Worm (Caenorhabditis elegans) whole organism, L1 larva: Measurements from ENCODE around the gene C27F2.4.

Experiments used
- F16B12.6 ChIP-seq: fragments of 150-350 bp; optimal IDR thresholded peaks from 2 replicates; lab custom pipeline; 2014; ENCODE audit warnings: missing biosample characterization, missing genetic modification characterization
- aha-1 ChIP-seq: fragments of 150-350 bp; optimal IDR thresholded peaks from 2 replicates; lab custom pipeline; 2014; ENCODE audit warnings: missing biosample characterization, missing genetic modification characterization
- alr-1 ChIP-seq: fragments of 200-800 bp; sonication (Bioruptor generic); optimal IDR thresholded peaks from 2 replicates; lab custom pipeline; 2018; ENCODE audit warnings: borderline replicate concordance, mild to moderate bottlenecking, missing genetic modification characterization, missing compliant biosample characterization
- aly-2 ChIP-seq: fragments of 150-350 bp; optimal IDR thresholded peaks from 2 replicates; lab custom pipeline; 2014; ENCODE audit warnings: missing biosample characterization, missing genetic modification characterization
- blmp-1 ChIP-seq: fragments of 150-350 bp; optimal IDR thresholded peaks from 2 replicates; lab custom pipeline; 2014; ENCODE audit warnings: missing biosample characterization, missing genetic modification characterization
- ceh-63 ChIP-seq: fragments of 200-800 bp; sonication (Bioruptor generic); optimal IDR thresholded peaks from 2 replicates; lab custom pipeline; 2018; ENCODE audit warnings: mild to moderate bottlenecking, missing genetic modification characterization, missing compliant biosample characterization
- dpl-1 ChIP-seq, 3 experiments: fragments of 150-350 bp in 2 of 3; sonication (generic microtip) in 1 of 3; optimal IDR thresholded peaks; 2 replicates each; lab custom pipeline; 2014 to 2017; ENCODE audit warnings: missing biosample characterization in 3 of 3, missing genetic modification characterization in 3 of 3, missing genetic modification reagents in 3 of 3
- dsc-1 ChIP-seq: sonication (generic microtip); optimal IDR thresholded peaks from 2 replicates; lab custom pipeline; 2016; ENCODE audit warnings: mild to moderate bottlenecking, missing genetic modification characterization, missing compliant biosample characterization
- efl-1 ChIP-seq, 4 experiments: fragments of 150-350 bp; optimal IDR thresholded peaks in 3 of 4; peaks in 1 of 4; 1 replicate in 1 of 4; 2 replicates in 3 of 4; lab custom pipeline; 2014; ENCODE audit warnings: missing biosample characterization in 2 of 4, missing genetic modification characterization in 2 of 4, missing genetic modification reagents in 2 of 4
- efl-3 ChIP-seq: fragments of 200-800 bp; sonication (Bioruptor generic); optimal IDR thresholded peaks from 2 replicates; lab custom pipeline; 2018; ENCODE audit warnings: mild to moderate bottlenecking, missing genetic modification characterization, missing compliant biosample characterization
- egl-13 ChIP-seq: sonication (generic microtip); optimal IDR thresholded peaks from 2 replicates; lab custom pipeline; 2016; ENCODE audit warnings: missing genotype, missing genetic modification reagents, missing genetic modification characterization, missing compliant biosample characterization
- egl-27 ChIP-seq, 2 experiments: fragments of 150-350 bp in 1 of 2; sonication (generic microtip); optimal IDR thresholded peaks; 3 replicates each; lab custom pipeline; 2017 to 2018; ENCODE audit warnings: missing biosample characterization in 2 of 2, missing genetic modification characterization in 2 of 2, missing genetic modification reagents in 2 of 2
- elt-2 ChIP-seq: sonication (generic microtip); optimal IDR thresholded peaks from 2 replicates; lab custom pipeline; 2016; ENCODE audit warnings: missing genetic modification characterization, mild to moderate bottlenecking, inconsistent platforms, missing compliant biosample characterization, missing genetic modification reagents
- fkh-10 ChIP-seq: sonication (generic microtip); optimal IDR thresholded peaks from 2 replicates; lab custom pipeline; 2017; ENCODE audit warnings: missing biosample characterization, missing genetic modification reagents, missing genetic modification characterization
- fkh-8 ChIP-seq: sonication (generic microtip); optimal IDR thresholded peaks from 2 replicates; lab custom pipeline; 2016; ENCODE audit warnings: mild to moderate bottlenecking, missing genetic modification characterization, missing compliant biosample characterization
- fos-1 ChIP-seq: fragments of 150-350 bp; optimal IDR thresholded peaks from 2 replicates; lab custom pipeline; 2014; ENCODE audit warnings: missing biosample characterization, missing genetic modification characterization
- irx-1 ChIP-seq: sonication (generic microtip); optimal IDR thresholded peaks from 2 replicates; lab custom pipeline; 2016; ENCODE audit warnings: missing genetic modification characterization, missing compliant biosample characterization
- jun-1 ChIP-seq: fragments of 150-350 bp; optimal IDR thresholded peaks from 2 replicates; lab custom pipeline; 2014; ENCODE audit warnings: missing biosample characterization, missing genetic modification reagents, missing genetic modification characterization
- lin-15B ChIP-seq: fragments of 150-350 bp; sonication (generic microtip); optimal IDR thresholded peaks from 3 replicates; lab custom pipeline; 2014; ENCODE audit warnings: missing biosample characterization, missing genetic modification characterization
- lin-35 ChIP-seq, 2 experiments: fragments of 150-350 bp; optimal IDR thresholded peaks; 2 replicates each; lab custom pipeline; 2014; ENCODE audit warnings: missing biosample characterization in 2 of 2, missing genetic modification characterization in 2 of 2, missing genetic modification reagents in 2 of 2
- lin-39 ChIP-seq: fragments of 150-350 bp; optimal IDR thresholded peaks from 2 replicates; lab custom pipeline; 2014; ENCODE audit warnings: missing biosample characterization, missing genetic modification reagents, missing genetic modification characterization
- lir-3 ChIP-seq: sonication (generic microtip); optimal IDR thresholded peaks from 2 replicates; lab custom pipeline; 2016; ENCODE audit warnings: mild to moderate bottlenecking, missing genetic modification characterization, moderate library complexity, missing compliant biosample characterization; ENCODE audit not compliant: poor library complexity
- lsy-2 ChIP-seq, 2 experiments: fragments of 150-350 bp; optimal IDR thresholded peaks; 2 replicates each; lab custom pipeline; 2014; ENCODE audit warnings: missing biosample characterization in 2 of 2, missing genetic modification characterization in 2 of 2
- mab-9 ChIP-seq: fragments of 200-800 bp; sonication (Bioruptor generic); IDR thresholded peaks from 2 replicates; pipeline ENCODE4 v1.3.6; 2022; ENCODE audit warnings: missing genetic modification reagents, missing genetic modification characterization, missing compliant biosample characterization
- mdl-1 ChIP-seq, 2 experiments: fragments of 150-350 bp; optimal IDR thresholded peaks; 2 replicates each; lab custom pipeline; 2014 to 2017; ENCODE audit warnings: missing biosample characterization in 2 of 2, missing genetic modification characterization in 2 of 2, inconsistent platforms in 1 of 2
- nhr-11 ChIP-seq: fragments of 150-350 bp; optimal IDR thresholded peaks from 2 replicates; lab custom pipeline; 2014; ENCODE audit warnings: missing biosample characterization, missing genetic modification characterization
- nhr-12 ChIP-seq: sonication (generic microtip); optimal IDR thresholded peaks from 2 replicates; lab custom pipeline; 2017; ENCODE audit warnings: missing biosample characterization, missing genetic modification characterization
- nhr-19 ChIP-seq: fragments of 200-800 bp; sonication (Bioruptor generic); conservative IDR thresholded peaks from 2 replicates; pipeline ENCODE4 v1.3.6; 2022; ENCODE audit warnings: missing genetic modification characterization, missing compliant biosample characterization
- nhr-237 ChIP-seq: fragments of 150-350 bp; optimal IDR thresholded peaks from 2 replicates; lab custom pipeline; 2014; ENCODE audit warnings: missing biosample characterization, missing genetic modification characterization
- nhr-28 ChIP-seq: fragments of 150-350 bp; optimal IDR thresholded peaks from 2 replicates; lab custom pipeline; 2014; ENCODE audit warnings: missing biosample characterization, missing genetic modification characterization
- nhr-47 ChIP-seq: sonication (generic microtip); optimal IDR thresholded peaks from 2 replicates; lab custom pipeline; 2016; ENCODE audit warnings: mild to moderate bottlenecking, missing genetic modification characterization, moderate library complexity, missing compliant biosample characterization
- nhr-71 ChIP-seq: sonication (generic microtip); optimal IDR thresholded peaks from 2 replicates; lab custom pipeline; 2016; ENCODE audit warnings: mild to moderate bottlenecking, missing genetic modification characterization, moderate library complexity, missing compliant biosample characterization
- nhr-76 ChIP-seq: sonication (generic microtip); optimal IDR thresholded peaks from 2 replicates; lab custom pipeline; 2017; ENCODE audit warnings: missing biosample characterization, missing genetic modification characterization
- pqm-1 ChIP-seq: sonication (generic microtip); optimal IDR thresholded peaks from 3 replicates; lab custom pipeline; 2017; ENCODE audit warnings: missing biosample characterization, missing genetic modification characterization
- rnt-1 ChIP-seq: sonication (generic microtip); optimal IDR thresholded peaks from 2 replicates; lab custom pipeline; 2016; ENCODE audit warnings: mild to moderate bottlenecking, missing genetic modification characterization, moderate library complexity, missing compliant biosample characterization
- snpc-4 ChIP-seq: fragments of 150-350 bp; optimal IDR thresholded peaks from 2 replicates; lab custom pipeline; 2014; ENCODE audit warnings: missing biosample characterization, missing genetic modification characterization
- sox-4 ChIP-seq: sonication (generic microtip); optimal IDR thresholded peaks from 2 replicates; lab custom pipeline; 2016; ENCODE audit warnings: missing genetic modification characterization, missing compliant biosample characterization
- swsn-7 ChIP-seq: sonication (generic microtip); optimal IDR thresholded peaks from 2 replicates; lab custom pipeline; 2016; ENCODE audit warnings: missing genetic modification characterization, missing compliant biosample characterization
- unc-62 ChIP-seq: fragments of 150-350 bp; optimal IDR thresholded peaks from 2 replicates; lab custom pipeline; 2014; ENCODE audit warnings: missing biosample characterization, missing genetic modification reagents, missing genetic modification characterization
- unc-98 ChIP-seq: fragments of 200-800 bp; sonication (Bioruptor generic); IDR thresholded peaks from 2 replicates; pipeline ENCODE4 v1.3.6; 2022; ENCODE audit warnings: missing genetic modification characterization, missing compliant biosample characterization
- vab-15 ChIP-seq: sonication (generic microtip); optimal IDR thresholded peaks from 2 replicates; lab custom pipeline; 2017; ENCODE audit warnings: missing genotype, mild to moderate bottlenecking, missing genetic modification characterization, missing compliant biosample characterization
- ztf-11 ChIP-seq, 2 experiments: sonication (generic microtip); optimal IDR thresholded peaks; 2 replicates each; lab custom pipeline; 2016 to 2017; ENCODE audit warnings: missing genetic modification characterization in 2 of 2, missing biosample characterization in 1 of 2, missing compliant biosample characterization in 1 of 2
- ztf-4 ChIP-seq: fragments of 150-350 bp; optimal IDR thresholded peaks from 2 replicates; lab custom pipeline; 2014; ENCODE audit warnings: missing biosample characterization, missing genetic modification characterization

Gene C27F2.4

DNA sequence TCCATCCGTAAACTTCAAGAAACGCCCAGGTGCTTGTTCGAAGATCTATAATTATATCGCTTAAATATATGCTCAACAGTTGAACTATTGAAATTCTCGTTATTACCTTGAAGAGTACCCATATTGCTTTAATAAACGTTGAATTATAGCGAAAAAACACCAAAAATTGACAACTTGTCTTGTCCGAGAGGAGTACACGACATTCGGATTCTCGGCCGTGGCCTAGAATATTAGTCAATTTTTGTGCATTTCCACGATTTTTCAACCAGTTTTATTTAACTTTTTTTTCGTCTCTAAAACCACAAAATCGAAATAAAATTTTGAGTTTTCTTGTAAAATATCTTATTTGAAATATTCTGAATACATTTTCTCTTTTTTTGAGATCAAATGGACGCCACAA, 47.8 kb downstream of the C27F2.4 start, which contains the start of the genes F26F4.9 and cee-1 (continued):
- TF ChIP-seq irx-1 (tag; lab: Kevin White, UChicago) (peak; percentile 86), egl-27 (tag; optimal IDR thresholded peaks at IDR 0.05; lab: Kevin White, UChicago) (no peak), vab-15 (tag; lab: Kevin White, UChicago) (no peak), lsy-2 (tag; optimal IDR thresholded peaks at IDR 0.05; lab: Kevin White, UChicago) (peak; percentile 63 to 69), nhr-71 (peak; percentile 84), mdl-1 (tag; optimal IDR thresholded peaks at IDR 0.05; lab: Kevin White, UChicago) (no peak), efl-1 (optimal IDR thresholded peaks at IDR 0.05; lab: Kevin White, UChicago) (peak; percentile 63 to 79), efl-1 (GFP tag; optimal IDR thresholded peaks at IDR 0.05 in 1 of 2; lab: Kevin White, UChicago) (peak; percentile 78 to 96), nhr-76 (no peak), unc-98 (no peak), nhr-11 (tag; lab: Kevin White, UChicago) (no peak), dpl-1 (GFP tag; optimal IDR thresholded peaks at IDR 0.05; lab: Kevin White, UChicago) (peak; percentile 61 to 76 (median 68)), aly-2 (tag; lab: Kevin White, UChicago) (no peak), lin-15B (tag; lab: Kevin White, UChicago) (no peak), blmp-1 (peak; percentile 40), lir-3 (tag; lab: Kevin White, UChicago) (peak; percentile 93), ztf-4 (no peak), fkh-10 (no peak), swsn-7 (tag; lab: Kevin White, UChicago) (peak; percentile 70), alr-1 (tag; lab: Kevin White, UChicago) (no peak), fkh-8 (tag; lab: Kevin White, UChicago) (peak; percentile 70), pqm-1 (tag; lab: Kevin White, UChicago) (no peak), lin-35 (GFP tag; optimal IDR thresholded peaks at IDR 0.05; lab: Kevin White, UChicago) (peak; percentile 67 to 75), elt-2 (tag; lab: Kevin White, UChicago) (peak; percentile 44), ztf-11 (tag; optimal IDR thresholded peaks at IDR 0.05; lab: Kevin White, UChicago) (peak in 1 of 2 experiments; percentile 88), nhr-19 (GFP tag; lab: Robert Waterston, UW) (peak; percentile 66), egl-13 (tag; lab: Kevin White, UChicago) (peak; percentile 75), dsc-1 (peak; percentile 84), sox-4 (tag; lab: Kevin White, UChicago) (peak; percentile 87), mab-9 (no peak; the same call in 1 of the 2 replicates), fos-1 (no peak)
- TF ChIP-seq, all 84 proteins: peak for 41

DNA sequence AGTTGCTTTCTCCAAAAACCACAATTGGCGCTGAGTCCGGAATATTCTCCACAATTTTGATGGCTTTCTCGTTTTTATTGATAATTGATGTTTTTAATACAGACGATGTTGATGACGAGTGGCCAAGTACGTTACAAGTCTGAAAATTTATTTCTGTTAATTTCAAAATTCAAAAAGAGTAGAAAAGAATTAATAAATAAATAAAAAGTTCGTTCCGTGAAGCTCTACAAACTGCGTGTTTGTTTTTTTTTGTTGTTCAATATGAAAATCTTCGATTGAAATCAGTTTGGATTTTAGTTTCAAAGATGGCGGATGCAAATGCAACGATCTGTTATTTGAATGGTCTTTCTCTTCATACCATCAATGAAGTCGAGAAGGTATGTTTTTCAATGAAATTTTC, 49.1 kb downstream of the C27F2.4 start, which contains the start of gene F26F4.2:
TSS of gene F26F4.2 (plus strand) at position 301 of the 400 bp plus-strand sequence.
- TF ChIP-seq nhr-28 (tag; lab: Kevin White, UChicago) (no peak), nhr-12 (no peak), fos-1 (no peak), nhr-237 (tag; lab: Kevin White, UChicago) (no peak), pqm-1 (tag; lab: Kevin White, UChicago) (no peak), egl-13 (tag; lab: Kevin White, UChicago) (no peak), aha-1 (tag; lab: Kevin White, UChicago) (no peak), ztf-11 (tag; optimal IDR thresholded peaks at IDR 0.05; lab: Kevin White, UChicago) (no peak), snpc-4 (tag; lab: Kevin White, UChicago) (no peak), ceh-63 (no peak), lin-39 (no peak), efl-3 (GFP tag; lab: Kevin White, UChicago) (no peak), unc-62 (GFP tag; lab: Kevin White, UChicago) (no peak), rnt-1 (tag; lab: Kevin White, UChicago) (no peak), F16B12.6 (no peak), lin-35 (GFP tag; optimal IDR thresholded peaks at IDR 0.05; lab: Kevin White, UChicago) (no peak), sox-4 (tag; lab: Kevin White, UChicago) (no peak), nhr-47 (tag; lab: Kevin White, UChicago) (no peak), jun-1 (tag; lab: Kevin White, UChicago) (no peak)
